Worm (Caenorhabditis elegans) whole organism, young adult: ENCODE measurements around the gene T01B7.5.

ENCODE experiments used
- B0035.1 ChIP-seq: sonication (generic microtip); optimal IDR thresholded peaks from 2 replicates; lab custom pipeline; 2016; ENCODE audit warnings: missing genetic modification characterization, mild to moderate bottlenecking, missing compliant biosample characterization, missing genotype, missing genetic modification reagents
- B0336.3 ChIP-seq: fragments of 200-800 bp; sonication (Bioruptor generic); IDR thresholded peaks from 2 replicates; pipeline ENCODE4 v1.3.6; 2022; ENCODE audit warnings: missing genetic modification characterization, missing compliant biosample characterization
- C06A6.2 ChIP-seq: fragments of 200-800 bp; sonication (Bioruptor generic); conservative IDR thresholded peaks from 2 replicates; pipeline ENCODE4 v1.3.6; 2022; ENCODE audit warnings: missing genetic modification characterization, missing compliant biosample characterization
- F22D6.2 ChIP-seq: sonication (generic microtip); optimal IDR thresholded peaks from 2 replicates; lab custom pipeline; 2016; ENCODE audit warnings: mild to moderate bottlenecking, missing genetic modification characterization, missing compliant biosample characterization
- F33H1.4 ChIP-seq: fragments of 200-800 bp; sonication (Bioruptor generic); IDR thresholded peaks from 2 replicates; pipeline ENCODE4 v1.3.6; 2022; ENCODE audit warnings: missing genetic modification reagents, missing genetic modification characterization, missing compliant biosample characterization
- F37B4.10 ChIP-seq: fragments of 200-800 bp; sonication (Bioruptor generic); IDR thresholded peaks from 2 replicates; pipeline ENCODE4 v1.3.6; 2022; ENCODE audit warnings: missing genetic modification characterization, missing compliant biosample characterization
- F39B2.1 ChIP-seq: fragments of 200-800 bp; sonication (Bioruptor generic); IDR thresholded peaks from 2 replicates; pipeline ENCODE4 v1.3.6; 2022; ENCODE audit warnings: missing genetic modification reagents, missing genetic modification characterization, missing compliant biosample characterization
- F52B5.7 ChIP-seq: sonication (generic microtip); optimal IDR thresholded peaks from 2 replicates; lab custom pipeline; 2016; ENCODE audit warnings: mild to moderate bottlenecking, missing genetic modification characterization, missing compliant biosample characterization
- T07F8.4 ChIP-seq: sonication (generic microtip); optimal IDR thresholded peaks from 2 replicates; lab custom pipeline; 2016; ENCODE audit warnings: mild to moderate bottlenecking, missing genetic modification characterization, moderate library complexity, missing compliant biosample characterization
- Y53F4B.3 ChIP-seq: fragments of 200-800 bp; sonication (Bioruptor generic); IDR thresholded peaks from 2 replicates; pipeline ENCODE4 v1.3.6; 2022; ENCODE audit warnings: missing genetic modification reagents, missing genetic modification characterization, missing compliant biosample characterization
- Y53G8AR.9 ChIP-seq: fragments of 200-800 bp; sonication (Bioruptor generic); conservative IDR thresholded peaks from 2 replicates; pipeline ENCODE4 v1.3.6; 2022; ENCODE audit warnings: missing genetic modification reagents, missing genetic modification characterization, missing compliant biosample characterization
- Y56A3A.18 ChIP-seq: fragments of 200-800 bp; sonication (Bioruptor generic); IDR thresholded peaks from 2 replicates; pipeline ENCODE4 v1.3.6; 2022; ENCODE audit warnings: missing genetic modification reagents, missing genetic modification characterization, missing compliant biosample characterization
- Y79H2A.3 ChIP-seq: fragments of 200-800 bp; sonication (Bioruptor generic); conservative IDR thresholded peaks from 2 replicates; pipeline ENCODE4 v1.3.6; 2022; ENCODE audit warnings: missing genetic modification reagents, missing genetic modification characterization, missing compliant biosample characterization
- Y95B8A.8 ChIP-seq: fragments of 200-800 bp; sonication (Bioruptor generic); IDR thresholded peaks from 2 replicates; pipeline ENCODE4 v1.3.6; 2022; ENCODE audit warnings: missing genetic modification reagents, missing genetic modification characterization, missing compliant biosample characterization
- akir-1 ChIP-seq: fragments of 200-800 bp; sonication (Bioruptor generic); optimal IDR thresholded peaks from 2 replicates; lab custom pipeline; 2018; ENCODE audit warnings: mild to moderate bottlenecking, missing genetic modification characterization, moderate library complexity, missing compliant biosample characterization
- ama-1 ChIP-seq, 3 experiments: fragments of 150-350 bp in 1 of 3; sonication (generic microtip) in 2 of 3; optimal IDR thresholded peaks; 2 replicates each; lab custom pipeline; 2014 to 2018; ENCODE audit warnings: missing biosample characterization in 2 of 3, missing genetic modification characterization in 2 of 3, missing genetic modification reagents in 2 of 3
- aptf-2 ChIP-seq: fragments of 200-800 bp; sonication (Bioruptor generic); conservative IDR thresholded peaks from 2 replicates; pipeline ENCODE4 v1.3.6; 2022; ENCODE audit warnings: missing genetic modification reagents, missing genetic modification characterization, missing compliant biosample characterization
- aptf-3 ChIP-seq: fragments of 200-800 bp; sonication (Bioruptor generic); IDR thresholded peaks from 2 replicates; pipeline ENCODE4 v1.3.6; 2022; ENCODE audit warnings: missing genetic modification characterization, missing compliant biosample characterization
- atf-7 ChIP-seq: sonication (generic microtip); optimal IDR thresholded peaks from 2 replicates; lab custom pipeline; 2017; ENCODE audit warnings: mild to moderate bottlenecking, missing genetic modification characterization, missing compliant biosample characterization
- attf-5 ChIP-seq: fragments of 200-800 bp; sonication (Bioruptor generic); optimal IDR thresholded peaks from 2 replicates; lab custom pipeline; 2018; ENCODE audit warnings: mild to moderate bottlenecking, missing genetic modification characterization, missing compliant biosample characterization
- cebp-1 ChIP-seq, 2 experiments: fragments of 200-800 bp in 1 of 2; sonication (Bioruptor generic) in 1 of 2; sonication (generic microtip) in 1 of 2; IDR thresholded peaks in 1 of 2; optimal IDR thresholded peaks in 1 of 2; 2 replicates each; pipeline versions ENCODE4 v1.3.6 to Lab custom; 2017 to 2022; ENCODE audit warnings: missing compliant biosample characterization in 2 of 2, missing genetic modification characterization in 2 of 2, mild to moderate bottlenecking in 1 of 2, missing genetic modification reagents in 1 of 2, moderate library complexity in 1 of 2
- cebp-2 ChIP-seq: fragments of 200-800 bp; sonication (Bioruptor generic); IDR thresholded peaks from 2 replicates; pipeline ENCODE4 v1.3.6; 2022; ENCODE audit warnings: missing genetic modification characterization, missing compliant biosample characterization
- ceh-100 ChIP-seq: fragments of 200-800 bp; sonication (Bioruptor generic); IDR thresholded peaks from 2 replicates; pipeline ENCODE4 v1.3.6; 2022; ENCODE audit warnings: missing genetic modification reagents, missing genetic modification characterization, missing compliant biosample characterization
- ceh-40 ChIP-seq: fragments of 200-800 bp; sonication (Bioruptor generic); IDR thresholded peaks from 2 replicates; pipeline ENCODE4 v1.3.6; 2022; ENCODE audit warnings: missing genetic modification characterization, missing compliant biosample characterization
- ceh-79 ChIP-seq: sonication (generic microtip); optimal IDR thresholded peaks from 2 replicates; lab custom pipeline; 2017; ENCODE audit warnings: mild to moderate bottlenecking, missing genetic modification characterization, missing compliant biosample characterization
- efl-1 ChIP-seq: fragments of 150-350 bp; optimal IDR thresholded peaks from 2 replicates; lab custom pipeline; 2014; ENCODE audit warnings: missing biosample characterization, missing genetic modification reagents, missing genetic modification characterization
- egl-44 ChIP-seq: fragments of 200-800 bp; sonication (Bioruptor generic); IDR thresholded peaks from 2 replicates; pipeline ENCODE4 v1.3.6; 2022; ENCODE audit warnings: missing genetic modification reagents, missing genetic modification characterization, missing compliant biosample characterization
- lin-54 ChIP-seq: fragments of 200-800 bp; sonication (Bioruptor generic); optimal IDR thresholded peaks from 2 replicates; lab custom pipeline; 2018; ENCODE audit warnings: mild to moderate bottlenecking, missing genetic modification characterization, missing compliant biosample characterization
- madf-3 ChIP-seq: fragments of 200-800 bp; sonication (Bioruptor generic); IDR thresholded peaks from 2 replicates; pipeline ENCODE4 v1.3.6; 2022; ENCODE audit warnings: missing genetic modification reagents, missing genetic modification characterization, missing compliant biosample characterization
- madf-6 ChIP-seq: fragments of 200-800 bp; sonication (Bioruptor generic); IDR thresholded peaks from 2 replicates; pipeline ENCODE4 v1.3.6; 2022; ENCODE audit warnings: missing genetic modification reagents, missing genetic modification characterization, missing compliant biosample characterization
- mel-28 ChIP-seq: sonication (generic microtip); optimal IDR thresholded peaks from 2 replicates; lab custom pipeline; 2016; ENCODE audit warnings: borderline replicate concordance, mild to moderate bottlenecking, missing genetic modification characterization, missing compliant biosample characterization
- mxl-1 ChIP-seq: sonication (generic microtip); optimal IDR thresholded peaks from 2 replicates; lab custom pipeline; 2016; ENCODE audit warnings: missing genetic modification characterization, missing compliant biosample characterization
- nfya-1 ChIP-seq: sonication (generic microtip); optimal IDR thresholded peaks from 2 replicates; lab custom pipeline; 2017; ENCODE audit warnings: antibody characterized with exemption, missing compliant biosample characterization, missing genetic modification characterization, borderline replicate concordance; ENCODE audit not compliant: insufficient read depth
- nhr-90 ChIP-seq: sonication (generic microtip); optimal IDR thresholded peaks from 2 replicates; lab custom pipeline; 2016; ENCODE audit warnings: missing genotype, mild to moderate bottlenecking, missing genetic modification characterization, missing compliant biosample characterization
- rec-8 ChIP-seq, 2 experiments: sonication (generic microtip); optimal IDR thresholded peaks; 2 replicates each; lab custom pipeline; 2016; ENCODE audit warnings: mild to moderate bottlenecking in 2 of 2, missing genetic modification characterization in 2 of 2, missing genetic modification reagents in 2 of 2, missing genotype in 2 of 2, missing biosample characterization in 1 of 2, missing compliant biosample characterization in 1 of 2, moderate library complexity in 1 of 2
- rpc-1 ChIP-seq, 2 experiments: fragments of 150-350 bp in 1 of 2; sonication (generic microtip) in 1 of 2; optimal IDR thresholded peaks; 2 replicates each; lab custom pipeline; 2014 to 2018; ENCODE audit warnings: missing biosample characterization in 1 of 2, missing genetic modification characterization in 1 of 2, missing genetic modification reagents in 1 of 2, missing genotype in 1 of 2
- sdz-38 ChIP-seq: sonication (generic microtip); optimal IDR thresholded peaks from 2 replicates; lab custom pipeline; 2016; ENCODE audit warnings: missing genotype, missing genetic modification characterization, missing compliant biosample characterization
- somi-1 ChIP-seq: fragments of 200-800 bp; sonication (Bioruptor generic); optimal IDR thresholded peaks from 2 replicates; lab custom pipeline; 2018; ENCODE audit warnings: mild to moderate bottlenecking, missing genetic modification characterization, missing compliant biosample characterization
- tbp1 ChIP-seq: fragments of 200-800 bp; sonication (Bioruptor generic); optimal IDR thresholded peaks from 2 replicates; lab custom pipeline; 2018; ENCODE audit warnings: mild to moderate bottlenecking, missing genetic modification characterization, missing compliant biosample characterization
- tbx-9 ChIP-seq: sonication (generic microtip); optimal IDR thresholded peaks from 2 replicates; lab custom pipeline; 2016; ENCODE audit warnings: borderline replicate concordance, missing genetic modification characterization, inconsistent platforms, missing compliant biosample characterization
- ztf-28 ChIP-seq: fragments of 200-800 bp; sonication (Bioruptor generic); IDR thresholded peaks from 2 replicates; pipeline ENCODE4 v1.3.6; 2022; ENCODE audit warnings: missing genetic modification reagents, missing genetic modification characterization, missing compliant biosample characterization

The T01B7.5 gene

ce11 chrII:8747246-8747938 is 30.8 kb downstream of the T01B7.5 start (continued):
- peak; percentile 20; the same call in 1 of the 2 replicates for TF ChIP-seq ceh-100 (GFP tag; lab: Robert Waterston, UW)
- TF ChIP-seq lin-54 (GFP tag; lab: Kevin White, UChicago): peak; percentile 46
- peak; percentile 82 for TF ChIP-seq somi-1
- TF ChIP-seq cebp-1 (GFP tag; IDR thresholded peaks at IDR 0.05; lab: Robert Waterston, UW): peak; percentile 51; the same call in 1 of the 2 replicates
- TF ChIP-seq cebp-1 (tag; optimal IDR thresholded peaks at IDR 0.05; lab: Kevin White, UChicago): peak; percentile 86
- no peak for TF ChIP-seq tbx-9 (tag; lab: Kevin White, UChicago)
- no peak; the same call in 1 of the 2 replicates for TF ChIP-seq Y79H2A.3 (GFP tag; lab: Robert Waterston, UW)
- peak; percentile 88 for TF ChIP-seq B0336.3
- TF ChIP-seq Y53F4B.3 (GFP tag; lab: Robert Waterston, UW): 0 out of 2 replicates have a peak, but pooled peaks have one; percentile 25
- TF ChIP-seq mxl-1 (tag; lab: Kevin White, UChicago): peak; percentile 63
- peak; percentile 54 for TF ChIP-seq tbp1 (GFP tag; lab: Kevin White, UChicago)
- peak; percentile 66; the same call in 1 of the 2 replicates for TF ChIP-seq madf-3
- 0 out of 2 replicates have a peak, but pooled peaks have one; percentile 80 for TF ChIP-seq F37B4.10 (GFP tag; lab: Robert Waterston, UW)
- TF ChIP-seq rpc-1 (optimal IDR thresholded peaks at IDR 0.05; lab: Kevin White, UChicago): no peak
- no peak for TF ChIP-seq rpc-1 (tag; optimal IDR thresholded peaks at IDR 0.05; lab: Kevin White, UChicago)
- peak; percentile 70 for TF ChIP-seq attf-5 (GFP tag; lab: Kevin White, UChicago)
- peak; percentile 32; the same call in 1 of the 2 replicates for TF ChIP-seq madf-6 (GFP tag; lab: Robert Waterston, UW)
- no peak for TF ChIP-seq rec-8 (tag; optimal IDR thresholded peaks at IDR 0.05; lab: Kevin White, UChicago)
- TF ChIP-seq Y56A3A.18: peak; percentile 86; the same call in 1 of the 2 replicates
- TF ChIP-seq C06A6.2 (GFP tag; lab: Robert Waterston, UW): peak; percentile 50
- peak; percentile 2 for TF ChIP-seq atf-7 (tag; lab: Kevin White, UChicago)
- 0 out of 2 replicates have a peak, but pooled peaks have one; percentile 23 for TF ChIP-seq cebp-2 (GFP tag; lab: Robert Waterston, UW)
- TF ChIP-seq ceh-40 (GFP tag; lab: Robert Waterston, UW): peak; percentile 55; the same call in 1 of the 2 replicates
- no peak for TF ChIP-seq F33H1.4 (GFP tag; lab: Robert Waterston, UW)
- TF ChIP-seq efl-1 (GFP tag; lab: Kevin White, UChicago): peak; percentile 8
- TF ChIP-seq F52B5.7 (tag; lab: Kevin White, UChicago): peak; percentile 85
- peak; percentile 62 for TF ChIP-seq B0035.1
- TF ChIP-seq ztf-28 (GFP tag; lab: Robert Waterston, UW): no peak
- TF ChIP-seq Y95B8A.8: peak; percentile 82; the same call in 1 of the 2 replicates
- peak; percentile 34 for TF ChIP-seq F22D6.2
- TF ChIP-seq nfya-1 (tag; lab: Kevin White, UChicago): no peak
- TF ChIP-seq akir-1 (GFP tag; lab: Kevin White, UChicago): peak; percentile 19
- peak; percentile 6 for TF ChIP-seq T07F8.4
- 0 out of 2 replicates have a peak, but pooled peaks have one; percentile 10 for TF ChIP-seq egl-44 (GFP tag; lab: Robert Waterston, UW)
- no peak for TF ChIP-seq F39B2.1 (GFP tag; lab: Robert Waterston, UW)
- peak; percentile 59; the same call in 1 of the 2 replicates for TF ChIP-seq aptf-2 (GFP tag; lab: Robert Waterston, UW)
- no peak for TF ChIP-seq sdz-38 (tag; lab: Kevin White, UChicago)
- peak; percentile 88 for TF ChIP-seq nhr-90 (tag; lab: Kevin White, UChicago)
- peak; percentile 93 for TF ChIP-seq Y53G8AR.9
- TF ChIP-seq ceh-79: peak; percentile 69
- TF ChIP-seq aptf-3: peak; percentile 63
- peak; percentile 12 for TF ChIP-seq mel-28
- peak; percentile 96 for TF ChIP-seq ama-1 (optimal IDR thresholded peaks at IDR 0.05; lab: Kevin White, UChicago)
- TF ChIP-seq ama-1 (GFP tag; optimal IDR thresholded peaks at IDR 0.05; lab: Kevin White, UChicago): no peak
- TF ChIP-seq, all 124 proteins: peak for 65
